Worm (Caenorhabditis elegans) whole organism, young adult: ENCODE measurements around the gene Y37A1A.4.

Source experiments
- B0019.2 ChIP-seq: fragments of 200-800 bp; sonication (Bioruptor generic); conservative IDR thresholded peaks from 2 replicates; pipeline ENCODE4 v1.3.6; 2022; ENCODE audit warnings: missing genetic modification reagents, missing genetic modification characterization, missing compliant biosample characterization
- B0261.1 ChIP-seq: sonication (generic microtip); optimal IDR thresholded peaks from 2 replicates; lab custom pipeline; 2016; ENCODE audit warnings: mild to moderate bottlenecking, missing genetic modification characterization, moderate library complexity, missing compliant biosample characterization
- C06A6.2 ChIP-seq: fragments of 200-800 bp; sonication (Bioruptor generic); conservative IDR thresholded peaks from 2 replicates; pipeline ENCODE4 v1.3.6; 2022; ENCODE audit warnings: missing genetic modification characterization, missing compliant biosample characterization
- C17E4.6 ChIP-seq: fragments of 200-800 bp; sonication (Bioruptor generic); IDR thresholded peaks from 2 replicates; pipeline ENCODE4 v1.3.6; 2022; ENCODE audit warnings: missing genetic modification reagents, missing genetic modification characterization, missing compliant biosample characterization
- F57A8.1 ChIP-seq: fragments of 200-800 bp; sonication (Bioruptor generic); optimal IDR thresholded peaks from 2 replicates; lab custom pipeline; 2018; ENCODE audit warnings: mild to moderate bottlenecking, missing genetic modification characterization, moderate library complexity, missing compliant biosample characterization
- T07F8.4 ChIP-seq: sonication (generic microtip); optimal IDR thresholded peaks from 2 replicates; lab custom pipeline; 2016; ENCODE audit warnings: mild to moderate bottlenecking, missing genetic modification characterization, moderate library complexity, missing compliant biosample characterization
- T26A5.8 ChIP-seq: sonication (generic microtip); optimal IDR thresholded peaks from 2 replicates; lab custom pipeline; 2016; ENCODE audit warnings: missing genetic modification characterization, missing compliant biosample characterization
- Y56A3A.18 ChIP-seq: fragments of 200-800 bp; sonication (Bioruptor generic); IDR thresholded peaks from 2 replicates; pipeline ENCODE4 v1.3.6; 2022; ENCODE audit warnings: missing genetic modification reagents, missing genetic modification characterization, missing compliant biosample characterization
- akir-1 ChIP-seq: fragments of 200-800 bp; sonication (Bioruptor generic); optimal IDR thresholded peaks from 2 replicates; lab custom pipeline; 2018; ENCODE audit warnings: mild to moderate bottlenecking, missing genetic modification characterization, moderate library complexity, missing compliant biosample characterization
- aptf-3 ChIP-seq: fragments of 200-800 bp; sonication (Bioruptor generic); IDR thresholded peaks from 2 replicates; pipeline ENCODE4 v1.3.6; 2022; ENCODE audit warnings: missing genetic modification characterization, missing compliant biosample characterization
- athp-1 ChIP-seq: sonication (generic microtip); optimal IDR thresholded peaks from 2 replicates; lab custom pipeline; 2017; ENCODE audit warnings: mild to moderate bottlenecking, missing genetic modification characterization, missing compliant biosample characterization
- attf-5 ChIP-seq: fragments of 200-800 bp; sonication (Bioruptor generic); optimal IDR thresholded peaks from 2 replicates; lab custom pipeline; 2018; ENCODE audit warnings: mild to moderate bottlenecking, missing genetic modification characterization, missing compliant biosample characterization
- ccch-3 ChIP-seq: fragments of 200-800 bp; sonication (Bioruptor generic); optimal IDR thresholded peaks from 2 replicates; lab custom pipeline; 2018; ENCODE audit warnings: mild to moderate bottlenecking, missing genetic modification characterization, missing compliant biosample characterization
- cebp-1 ChIP-seq, 2 experiments: fragments of 200-800 bp in 1 of 2; sonication (Bioruptor generic) in 1 of 2; sonication (generic microtip) in 1 of 2; IDR thresholded peaks in 1 of 2; optimal IDR thresholded peaks in 1 of 2; 2 replicates each; pipeline versions ENCODE4 v1.3.6 to Lab custom; 2017 to 2022; ENCODE audit warnings: missing compliant biosample characterization in 2 of 2, missing genetic modification characterization in 2 of 2, mild to moderate bottlenecking in 1 of 2, missing genetic modification reagents in 1 of 2, moderate library complexity in 1 of 2
- ceh-40 ChIP-seq: fragments of 200-800 bp; sonication (Bioruptor generic); IDR thresholded peaks from 2 replicates; pipeline ENCODE4 v1.3.6; 2022; ENCODE audit warnings: missing genetic modification characterization, missing compliant biosample characterization
- ceh-79 ChIP-seq: sonication (generic microtip); optimal IDR thresholded peaks from 2 replicates; lab custom pipeline; 2017; ENCODE audit warnings: mild to moderate bottlenecking, missing genetic modification characterization, missing compliant biosample characterization
- ceh-91 ChIP-seq: fragments of 200-800 bp; sonication (Bioruptor generic); IDR thresholded peaks from 2 replicates; pipeline ENCODE4 v1.3.6; 2022; ENCODE audit warnings: missing genetic modification reagents, missing genetic modification characterization, missing compliant biosample characterization
- ekl-4 ChIP-seq: fragments of 200-800 bp; sonication (Bioruptor generic); IDR thresholded peaks from 2 replicates; pipeline ENCODE4 v1.3.6; 2022; ENCODE audit warnings: missing genetic modification reagents, missing genetic modification characterization, missing compliant biosample characterization
- ets-4 ChIP-seq: fragments of 200-800 bp; sonication (Bioruptor generic); optimal IDR thresholded peaks from 2 replicates; lab custom pipeline; 2018; ENCODE audit warnings: mild to moderate bottlenecking, missing genetic modification characterization, missing compliant biosample characterization
- fkh-3 ChIP-seq: sonication (generic microtip); optimal IDR thresholded peaks from 2 replicates; lab custom pipeline; 2016; ENCODE audit warnings: mild to moderate bottlenecking, missing genetic modification characterization, missing compliant biosample characterization
- gei-17 ChIP-seq: fragments of 200-800 bp; sonication (Bioruptor generic); optimal IDR thresholded peaks from 2 replicates; lab custom pipeline; 2018; ENCODE audit warnings: mild to moderate bottlenecking, missing genetic modification characterization, missing compliant biosample characterization
- hlh-12 ChIP-seq: sonication (generic microtip); optimal IDR thresholded peaks from 2 replicates; lab custom pipeline; 2016; ENCODE audit warnings: missing genetic modification characterization, missing compliant biosample characterization
- hmg-1.2 ChIP-seq: fragments of 200-800 bp; sonication (Bioruptor generic); IDR thresholded peaks from 2 replicates; pipeline ENCODE4 v1.3.6; 2022; ENCODE audit warnings: missing genetic modification reagents, missing genetic modification characterization, missing compliant biosample characterization
- hsf-1 ChIP-seq: fragments of 200-800 bp; sonication (Bioruptor generic); IDR thresholded peaks from 2 replicates; pipeline ENCODE4 v1.3.6; 2022; ENCODE audit warnings: missing genetic modification reagents, missing genetic modification characterization, missing compliant biosample characterization
- let-526 ChIP-seq: fragments of 200-800 bp; sonication (Bioruptor generic); IDR thresholded peaks from 2 replicates; pipeline ENCODE4 v1.3.6; 2022; ENCODE audit warnings: missing genetic modification reagents, missing genetic modification characterization, missing compliant biosample characterization
- let-607 ChIP-seq, 2 experiments: fragments of 200-800 bp in 1 of 2; sonication (Bioruptor generic) in 1 of 2; sonication (generic microtip) in 1 of 2; optimal IDR thresholded peaks; 2 replicates each; lab custom pipeline; 2016 to 2018; ENCODE audit warnings: mild to moderate bottlenecking in 2 of 2, missing compliant biosample characterization in 2 of 2, missing genetic modification characterization in 2 of 2, moderate library complexity in 2 of 2, missing genotype in 1 of 2
- lin-35 ChIP-seq, 3 experiments: fragments of 150-350 bp in 2 of 3; sonication (generic microtip) in 1 of 3; optimal IDR thresholded peaks; 2 replicates each; lab custom pipeline; 2014 to 2018; ENCODE audit warnings: missing biosample characterization in 3 of 3, missing genetic modification characterization in 3 of 3, missing genetic modification reagents in 3 of 3
- madf-10 ChIP-seq: sonication (generic microtip); optimal IDR thresholded peaks from 2 replicates; lab custom pipeline; 2016; ENCODE audit warnings: mild to moderate bottlenecking, missing genetic modification characterization, missing compliant biosample characterization
- madf-3 ChIP-seq: fragments of 200-800 bp; sonication (Bioruptor generic); IDR thresholded peaks from 2 replicates; pipeline ENCODE4 v1.3.6; 2022; ENCODE audit warnings: missing genetic modification reagents, missing genetic modification characterization, missing compliant biosample characterization
- mel-28 ChIP-seq: sonication (generic microtip); optimal IDR thresholded peaks from 2 replicates; lab custom pipeline; 2016; ENCODE audit warnings: borderline replicate concordance, mild to moderate bottlenecking, missing genetic modification characterization, missing compliant biosample characterization
- mes-4 ChIP-seq: sonication (generic microtip); optimal IDR thresholded peaks from 2 replicates; lab custom pipeline; 2016; ENCODE audit warnings: missing genotype, missing genetic modification characterization, missing compliant biosample characterization
- mxl-1 ChIP-seq: sonication (generic microtip); optimal IDR thresholded peaks from 2 replicates; lab custom pipeline; 2016; ENCODE audit warnings: missing genetic modification characterization, missing compliant biosample characterization
- nfya-1 ChIP-seq: sonication (generic microtip); optimal IDR thresholded peaks from 2 replicates; lab custom pipeline; 2017; ENCODE audit warnings: antibody characterized with exemption, missing compliant biosample characterization, missing genetic modification characterization, borderline replicate concordance; ENCODE audit not compliant: insufficient read depth
- nfyb-1 ChIP-seq: fragments of 200-800 bp; sonication (Bioruptor generic); IDR thresholded peaks from 2 replicates; pipeline ENCODE4 v1.3.6; 2022; ENCODE audit warnings: missing genetic modification reagents, missing genetic modification characterization, missing compliant biosample characterization
- nhr-179 ChIP-seq: sonication (generic microtip); optimal IDR thresholded peaks from 2 replicates; lab custom pipeline; 2016; ENCODE audit warnings: mild to moderate bottlenecking, missing genetic modification characterization, missing compliant biosample characterization
- pbrm-1 ChIP-seq: fragments of 200-800 bp; sonication (Bioruptor generic); IDR thresholded peaks from 2 replicates; pipeline ENCODE4 v1.3.6; 2022; ENCODE audit warnings: missing genetic modification reagents, missing genetic modification characterization, missing compliant biosample characterization
- rcor-1 ChIP-seq: fragments of 200-800 bp; sonication (Bioruptor generic); IDR thresholded peaks from 2 replicates; pipeline ENCODE4 v1.3.6; 2022; ENCODE audit warnings: missing genetic modification reagents, missing genetic modification characterization, missing compliant biosample characterization
- repo-1 ChIP-seq: sonication (generic microtip); optimal IDR thresholded peaks from 2 replicates; lab custom pipeline; 2017; ENCODE audit warnings: mild to moderate bottlenecking, missing genetic modification characterization, missing compliant biosample characterization
- snpc-1.3 ChIP-seq: sonication (generic microtip); optimal IDR thresholded peaks from 2 replicates; lab custom pipeline; 2017; ENCODE audit warnings: missing genetic modification characterization, mild to moderate bottlenecking, missing compliant biosample characterization, antibody characterized with exemption, moderate library complexity, missing genotype, missing genetic modification reagents; ENCODE audit not compliant: insufficient read depth
- tbp1 ChIP-seq: fragments of 200-800 bp; sonication (Bioruptor generic); optimal IDR thresholded peaks from 2 replicates; lab custom pipeline; 2018; ENCODE audit warnings: mild to moderate bottlenecking, missing genetic modification characterization, missing compliant biosample characterization
- tlf-1 ChIP-seq: fragments of 200-800 bp; sonication (Bioruptor generic); optimal IDR thresholded peaks from 2 replicates; lab custom pipeline; 2018; ENCODE audit warnings: mild to moderate bottlenecking, missing genetic modification characterization, missing compliant biosample characterization
- unc-130 ChIP-seq: sonication (generic microtip); optimal IDR thresholded peaks from 2 replicates; lab custom pipeline; 2016; ENCODE audit warnings: missing genetic modification reagents, missing genetic modification characterization, missing compliant biosample characterization
- unc-62 ChIP-seq: fragments of 150-350 bp; optimal IDR thresholded peaks from 2 replicates; lab custom pipeline; 2014; ENCODE audit warnings: missing biosample characterization, missing genetic modification reagents, missing genetic modification characterization
- ztf-18 ChIP-seq: sonication (generic microtip); optimal IDR thresholded peaks from 2 replicates; lab custom pipeline; 2016; ENCODE audit warnings: missing genotype, mild to moderate bottlenecking, missing genetic modification characterization, missing compliant biosample characterization
- ztf-28 ChIP-seq: fragments of 200-800 bp; sonication (Bioruptor generic); IDR thresholded peaks from 2 replicates; pipeline ENCODE4 v1.3.6; 2022; ENCODE audit warnings: missing genetic modification reagents, missing genetic modification characterization, missing compliant biosample characterization
- ztf-3 ChIP-seq: fragments of 200-800 bp; sonication (Bioruptor generic); optimal IDR thresholded peaks from 2 replicates; lab custom pipeline; 2018; ENCODE audit warnings: mild to moderate bottlenecking, missing genetic modification characterization, missing compliant biosample characterization

The Y37A1A.4 gene

DNA sequence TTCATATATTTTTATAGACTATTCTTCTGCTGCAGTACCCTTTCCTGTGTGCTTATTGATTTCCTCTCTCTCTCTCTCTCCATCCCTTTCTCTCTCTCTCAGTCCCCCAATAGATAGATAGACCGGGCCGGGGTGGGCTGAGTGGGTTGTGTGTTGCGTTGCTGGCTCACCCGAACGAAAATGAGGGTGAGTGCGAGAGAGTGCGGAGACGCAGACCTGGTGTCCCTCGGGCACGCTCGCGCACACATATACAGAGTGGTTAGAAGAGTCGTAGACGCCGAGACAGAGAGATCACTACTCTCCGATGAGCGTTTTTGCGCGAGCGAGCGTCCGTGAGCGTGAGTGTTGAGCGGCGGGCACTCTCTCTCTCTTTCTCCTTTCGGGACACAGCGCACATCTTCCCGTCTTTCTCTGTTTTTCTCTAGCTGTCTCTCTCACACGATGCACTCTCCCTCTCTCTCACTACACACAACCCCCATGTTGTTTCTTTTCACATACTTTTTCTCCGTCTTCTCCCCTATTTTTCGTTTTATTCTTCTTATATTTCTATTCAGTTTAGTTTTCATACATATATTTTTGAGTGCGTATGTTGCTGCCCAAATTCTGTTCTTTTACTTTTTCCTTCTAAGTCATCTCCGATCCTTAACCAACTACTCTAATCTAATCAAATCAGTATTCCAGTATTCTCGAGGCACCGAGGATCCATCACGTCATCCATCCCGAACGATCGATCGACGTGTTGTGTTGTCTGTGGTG lies 46.6 kb upstream of the Y37A1A.4 start, which contains the start of gene lin-66 (continued):
- TF ChIP-seq madf-10 (tag; lab: Kevin White, UChicago) (peak; percentile 95), rcor-1 (GFP tag; lab: Robert Waterston, UW) (peak; percentile 44; the same call in 1 of the 2 replicates), ccch-3 (GFP tag; lab: Kevin White, UChicago) (no peak), let-607 (tag; optimal IDR thresholded peaks at IDR 0.05; lab: Kevin White, UChicago) (peak in 1 of 2 experiments; percentile 36), B0019.2 (GFP tag; lab: Robert Waterston, UW) (no peak), hsf-1 (GFP tag; lab: Robert Waterston, UW) (peak; percentile 60; the same call in 1 of the 2 replicates), lin-35 (GFP tag; optimal IDR thresholded peaks at IDR 0.05; lab: Kevin White, UChicago) (no peak), snpc-1.3 (tag; lab: Kevin White, UChicago) (no peak), T07F8.4 (tag; lab: Kevin White, UChicago) (no peak), ekl-4 (GFP tag; lab: Robert Waterston, UW) (peak; percentile 84), T26A5.8 (tag; lab: Kevin White, UChicago) (no peak), hlh-12 (tag; lab: Kevin White, UChicago) (no peak), tbp1 (GFP tag; lab: Kevin White, UChicago) (peak; percentile 53), attf-5 (GFP tag; lab: Kevin White, UChicago) (peak; percentile 94), aptf-3 (GFP tag; lab: Robert Waterston, UW) (0 out of 2 replicates have a peak, but pooled peaks have one; percentile 44), hmg-1.2 (peak; percentile 85), let-526 (GFP tag; lab: Robert Waterston, UW) (peak; percentile 50; the same call in 1 of the 2 replicates), nfya-1 (no peak), C06A6.2 (GFP tag; lab: Robert Waterston, UW) (peak; percentile 68), B0261.1 (tag; lab: Kevin White, UChicago) (no peak), madf-3 (GFP tag; lab: Robert Waterston, UW) (0 out of 2 replicates have a peak, but pooled peaks have one; percentile 48), Y56A3A.18 (peak; percentile 18; the same call in 1 of the 2 replicates), repo-1 (tag; lab: Kevin White, UChicago) (peak; percentile 75), tlf-1 (peak; percentile 65), mxl-1 (tag; lab: Kevin White, UChicago) (no peak), nhr-179 (tag; lab: Kevin White, UChicago) (no peak), mes-4 (tag; lab: Kevin White, UChicago) (no peak), ztf-28 (GFP tag; lab: Robert Waterston, UW) (no peak), unc-130 (GFP tag; lab: Kevin White, UChicago) (no peak), cebp-1 (GFP tag; IDR thresholded peaks at IDR 0.05; lab: Robert Waterston, UW) (peak; percentile 66), cebp-1 (tag; optimal IDR thresholded peaks at IDR 0.05; lab: Kevin White, UChicago) (peak; percentile 88), ets-4 (GFP tag; lab: Kevin White, UChicago) (peak; percentile 42), fkh-3 (no peak), C17E4.6 (GFP tag; lab: Robert Waterston, UW) (peak; percentile 38; the same call in 1 of the 2 replicates), ceh-79 (tag; lab: Kevin White, UChicago) (peak; percentile 62), akir-1 (GFP tag; lab: Kevin White, UChicago) (peak; percentile 16), ztf-18 (tag; lab: Kevin White, UChicago) (peak; percentile 84), ztf-3 (peak; percentile 75), F57A8.1 (GFP tag; lab: Kevin White, UChicago) (no peak), athp-1 (peak; percentile 84), unc-62 (GFP tag; lab: Kevin White, UChicago) (no peak), mel-28 (no peak), gei-17 (GFP tag; lab: Kevin White, UChicago) (peak; percentile 52), pbrm-1 (GFP tag; lab: Robert Waterston, UW) (peak; percentile 78; the same call in 1 of the 2 replicates), nfyb-1 (GFP tag; lab: Robert Waterston, UW) (peak; percentile 90), ceh-40 (GFP tag; lab: Robert Waterston, UW) (no peak), ceh-91 (GFP tag; lab: Robert Waterston, UW) (no peak)
